Fruit fly (Drosophila melanogaster): ENCODE results near the gene Recs1.

The Recs1 gene

dm6 chr3R:14108158-14108921, 45.3 kb downstream of the Recs1 start, which contains the start of gene CG12402:
CG12402 (minus strand) TSS chr3R:14108321.
- TF ChIP-seq CTCF (optimal IDR thresholded peaks at IDR 0.05) (no peak), CG8478 (optimal IDR thresholded peaks at IDR 0.05) (no peak)

- TF ChIP-seq CG8478 (optimal IDR thresholded peaks at IDR 0.05), result no peak
- no peak for TF ChIP-seq CTCF (optimal IDR thresholded peaks at IDR 0.05)
Observed at dm6 chr3R:14107597-14107996, 46.0 kb downstream of the Recs1 start.

- TF ChIP-seq CG8478 (optimal IDR thresholded peaks at IDR 0.05), result no peak
- no peak for TF ChIP-seq CTCF (optimal IDR thresholded peaks at IDR 0.05)
Observed at dm6 chr3R:14103022-14103421, 50.6 kb downstream of the Recs1 start, which contains the start of gene PK1-R. PK1-R (minus strand) TSS chr3R:14103122.
